Worm (Caenorhabditis elegans) whole organism, L4 larva: ENCODE data around the gene madf-3.

ENCODE experiments used
- F49E8.2 ChIP-seq: sonication (generic microtip); optimal IDR thresholded peaks from 2 replicates; lab custom pipeline; 2016; ENCODE audit warnings: missing compliant biosample characterization, mild to moderate bottlenecking, missing genetic modification characterization, borderline replicate concordance
- T26A8.4 ChIP-seq: fragments of 200-800 bp; sonication (Bioruptor generic); IDR thresholded peaks from 2 replicates; pipeline ENCODE4 v1.3.6; 2022; ENCODE audit warnings: missing genetic modification characterization, missing compliant biosample characterization
- Y48G9A.11 ChIP-seq: fragments of 200-800 bp; sonication (Bioruptor generic); IDR thresholded peaks from 2 replicates; pipeline ENCODE4 v1.3.6; 2022; ENCODE audit warnings: missing genetic modification reagents, missing genetic modification characterization, missing compliant biosample characterization
- aha-1 ChIP-seq: fragments of 150-350 bp; peaks from one replicate; lab custom pipeline; 2014; ENCODE audit warnings: missing biosample characterization, missing genetic modification characterization
- ama-1 ChIP-seq: fragments of 150-350 bp; optimal IDR thresholded peaks from 2 replicates; lab custom pipeline; 2014; ENCODE audit warnings: inconsistent platforms, mixed read lengths
- arid-1 ChIP-seq: fragments of 200-800 bp; sonication (Bioruptor generic); conservative IDR thresholded peaks from 2 replicates; pipeline ENCODE4 v1.3.6; 2022; ENCODE audit warnings: missing genetic modification reagents, missing genetic modification characterization, missing compliant biosample characterization
- attf-4 ChIP-seq: sonication (generic microtip); optimal IDR thresholded peaks from 3 replicates; lab custom pipeline; 2017; ENCODE audit warnings: missing biosample characterization, missing genetic modification characterization
- ceh-20 ChIP-seq: fragments of 200-800 bp; sonication (Bioruptor generic); IDR thresholded peaks from 2 replicates; pipeline ENCODE4 v1.3.6; 2022; ENCODE audit warnings: missing genetic modification reagents, missing genetic modification characterization, missing compliant biosample characterization
- ceh-32 ChIP-seq: sonication (generic microtip); optimal IDR thresholded peaks from 2 replicates; lab custom pipeline; 2016; ENCODE audit warnings: mild to moderate bottlenecking, missing genetic modification characterization, missing compliant biosample characterization; ENCODE audit not compliant: poor library complexity
- ctbp-1 ChIP-seq: fragments of 200-800 bp; sonication (Bioruptor generic); IDR thresholded peaks from 2 replicates; pipeline ENCODE4 v1.3.6; 2022; ENCODE audit warnings: missing genetic modification reagents, missing genetic modification characterization, missing compliant biosample characterization
- daf-12 ChIP-seq: fragments of 150-350 bp; optimal IDR thresholded peaks from 2 replicates; lab custom pipeline; 2014; ENCODE audit warnings: missing biosample characterization, missing genetic modification reagents, missing genetic modification characterization
- daf-16 ChIP-seq, 3 experiments: sonication (generic microtip); optimal IDR thresholded peaks; 2 replicates each; lab custom pipeline; 2016 to 2017; ENCODE audit warnings: missing genetic modification characterization in 3 of 3, missing genetic modification reagents in 3 of 3, mild to moderate bottlenecking in 2 of 3, missing compliant biosample characterization in 2 of 3, missing biosample characterization in 1 of 3, moderate library complexity in 1 of 3
- dmd-8 ChIP-seq: fragments of 200-800 bp; sonication (Bioruptor generic); IDR thresholded peaks from 2 replicates; pipeline ENCODE4 v1.3.6; 2022; ENCODE audit warnings: missing genetic modification characterization, missing compliant biosample characterization
- dve-1 ChIP-seq: sonication (generic microtip); optimal IDR thresholded peaks from 2 replicates; lab custom pipeline; 2017; ENCODE audit warnings: antibody characterized with exemption, mild to moderate bottlenecking, missing genetic modification characterization, missing compliant biosample characterization; ENCODE audit not compliant: insufficient read depth
- egl-43 ChIP-seq: fragments of 200-800 bp; sonication (Bioruptor generic); IDR thresholded peaks from 2 replicates; pipeline ENCODE4 v1.3.6; 2022; ENCODE audit warnings: missing genetic modification reagents, missing genetic modification characterization, missing compliant biosample characterization
- fkh-10 ChIP-seq: fragments of 150-350 bp; optimal IDR thresholded peaks from 2 replicates; lab custom pipeline; 2014; ENCODE audit warnings: missing biosample characterization, missing genetic modification reagents, missing genetic modification characterization
- hlh-11 ChIP-seq: fragments of 200-800 bp; sonication (Bioruptor generic); optimal IDR thresholded peaks from 2 replicates; lab custom pipeline; 2018; ENCODE audit warnings: mild to moderate bottlenecking, missing genetic modification characterization, missing compliant biosample characterization
- lin-13 ChIP-seq: fragments of 150-350 bp; optimal IDR thresholded peaks from 2 replicates; lab custom pipeline; 2014; ENCODE audit warnings: missing biosample characterization, missing genetic modification reagents, missing genetic modification characterization
- lin-15B ChIP-seq: fragments of 150-350 bp; sonication (generic microtip); optimal IDR thresholded peaks from 3 replicates; lab custom pipeline; 2014; ENCODE audit warnings: missing biosample characterization, missing genetic modification characterization
- lin-38 ChIP-seq: fragments of 200-800 bp; sonication (Bioruptor generic); IDR thresholded peaks from 2 replicates; pipeline ENCODE4 v1.3.6; 2022; ENCODE audit warnings: missing genetic modification reagents, missing genetic modification characterization, missing compliant biosample characterization
- lin-39 ChIP-seq: fragments of 150-350 bp; optimal IDR thresholded peaks from 2 replicates; lab custom pipeline; 2014; ENCODE audit warnings: missing biosample characterization, missing genetic modification reagents, missing genetic modification characterization
- lir-3 ChIP-seq: sonication (generic microtip); optimal IDR thresholded peaks from 2 replicates; lab custom pipeline; 2016; ENCODE audit warnings: mild to moderate bottlenecking, missing genetic modification characterization, missing compliant biosample characterization
- mep-1 ChIP-seq: fragments of 150-350 bp; sonication (generic microtip); optimal IDR thresholded peaks from 3 replicates; lab custom pipeline; 2014; ENCODE audit warnings: missing biosample characterization, missing genetic modification characterization
- mes-2 ChIP-seq: sonication (generic microtip); optimal IDR thresholded peaks from 2 replicates; lab custom pipeline; 2016; ENCODE audit warnings: missing genotype, mild to moderate bottlenecking, missing genetic modification characterization, missing compliant biosample characterization; ENCODE audit not compliant: poor library complexity, severe bottlenecking
- mxl-2 ChIP-seq: fragments of 200-800 bp; sonication (Bioruptor generic); conservative IDR thresholded peaks from 2 replicates; pipeline ENCODE4 v1.3.6; 2022; ENCODE audit warnings: missing genetic modification reagents, missing genetic modification characterization, missing compliant biosample characterization
- nhr-28 ChIP-seq: fragments of 150-350 bp; optimal IDR thresholded peaks from 2 replicates; lab custom pipeline; 2014; ENCODE audit warnings: missing biosample characterization, missing genetic modification characterization
- nhr-41 ChIP-seq: fragments of 200-800 bp; sonication (Bioruptor generic); IDR thresholded peaks from 2 replicates; pipeline ENCODE4 v1.3.6; 2022; ENCODE audit warnings: missing genetic modification reagents, missing genetic modification characterization, missing compliant biosample characterization
- php-3 ChIP-seq: fragments of 200-800 bp; sonication (Bioruptor generic); IDR thresholded peaks from 2 replicates; pipeline ENCODE4 v1.3.6; 2022; ENCODE audit warnings: missing genetic modification reagents, missing genetic modification characterization, missing compliant biosample characterization
- saeg-2 ChIP-seq: fragments of 200-800 bp; sonication (Bioruptor generic); IDR thresholded peaks from 2 replicates; pipeline ENCODE4 v1.3.6; 2022; ENCODE audit warnings: missing genetic modification reagents, missing genetic modification characterization, missing compliant biosample characterization
- snpc-1.2 ChIP-seq: fragments of 200-800 bp; sonication (Bioruptor generic); IDR thresholded peaks from 2 replicates; pipeline ENCODE4 v1.3.6; 2022; ENCODE audit warnings: missing genetic modification reagents, missing genetic modification characterization, missing compliant biosample characterization
- spr-3 ChIP-seq: fragments of 200-800 bp; sonication (Bioruptor generic); optimal IDR thresholded peaks from 2 replicates; lab custom pipeline; 2018; ENCODE audit warnings: mild to moderate bottlenecking, missing genetic modification characterization, missing compliant biosample characterization
- unc-39 ChIP-seq: sonication (generic microtip); optimal IDR thresholded peaks from 2 replicates; lab custom pipeline; 2017; ENCODE audit warnings: missing biosample characterization, missing genetic modification characterization
- unc-62 ChIP-seq, 3 experiments: fragments of 150-350 bp in 1 of 3; sonication (generic microtip); optimal IDR thresholded peaks in 2 of 3; peaks in 1 of 3; 1 replicate in 1 of 3; 2 replicates in 2 of 3; lab custom pipeline; 2014 to 2017; ENCODE audit warnings: missing biosample characterization in 3 of 3, missing genetic modification characterization in 3 of 3, missing genetic modification reagents in 3 of 3, missing genotype in 1 of 3
- zag-1 ChIP-seq: fragments of 150-350 bp; optimal IDR thresholded peaks from 2 replicates; lab custom pipeline; 2014; ENCODE audit warnings: missing biosample characterization, missing genetic modification characterization
- zip-2 ChIP-seq: fragments of 150-350 bp; optimal IDR thresholded peaks from 2 replicates; lab custom pipeline; 2014; ENCODE audit warnings: missing biosample characterization, missing genetic modification characterization
- ztf-11 ChIP-seq: fragments of 150-350 bp; optimal IDR thresholded peaks from 2 replicates; lab custom pipeline; 2014; ENCODE audit warnings: missing biosample characterization, missing genetic modification characterization
- ztf-7 ChIP-seq: fragments of 150-350 bp; optimal IDR thresholded peaks from 2 replicates; lab custom pipeline; 2014; ENCODE audit warnings: missing biosample characterization, missing genetic modification characterization

The madf-3 gene

ce11 chrII:4358765-4359164 is 24.2 kb downstream of the madf-3 start, which contains the start of gene lat-2:
lat-2 (plus strand) TSS chrII:4359065.
- TF ChIP-seq attf-4 (tag; lab: Kevin White, UChicago) (no peak), unc-62 (GFP tag; optimal IDR thresholded peaks at IDR 0.05 in 1 of 2; lab: Kevin White, UChicago) (peak in 1 of 2 experiments; percentile 67), unc-62 (tag; optimal IDR thresholded peaks at IDR 0.05; lab: Kevin White, UChicago) (no peak), zag-1 (no peak), ceh-32 (tag; lab: Kevin White, UChicago) (no peak), ztf-11 (tag; lab: Kevin White, UChicago) (no peak), fkh-10 (GFP tag; lab: Kevin White, UChicago) (no peak), lin-39 (tag; lab: Kevin White, UChicago) (no peak)

- TF ChIP-seq ctbp-1 (GFP tag; lab: Robert Waterston, UW) (no peak), aha-1 (tag; lab: Kevin White, UChicago) (peak; percentile 91)
Observed at ce11 chrII:4359219-4359618, 24.7 kb downstream of the madf-3 start.

DNA sequence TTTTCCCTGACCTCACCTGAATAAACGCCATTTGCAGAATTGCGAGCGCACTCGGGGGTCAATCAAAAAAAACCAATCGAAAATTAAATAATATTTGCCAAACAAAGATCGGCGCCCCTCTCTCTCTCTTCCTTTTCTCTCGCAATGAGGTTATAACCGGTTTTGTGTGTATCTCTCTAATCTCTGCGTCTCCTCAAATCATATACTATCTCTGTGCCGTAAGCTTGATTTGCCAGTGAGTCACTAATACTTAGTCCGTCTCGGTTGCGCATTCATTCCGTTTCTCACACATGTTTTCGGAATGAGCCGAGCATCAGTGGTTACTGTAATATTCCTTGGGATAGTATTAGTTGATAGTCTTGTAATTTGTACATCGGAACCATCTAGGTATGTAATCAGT is 27.5 kb downstream of the madf-3 start:
- no peak for TF ChIP-seq daf-12 (tag; lab: Kevin White, UChicago)
- peak in 1 of 2 experiments; percentile 65 for TF ChIP-seq unc-62 (GFP tag; optimal IDR thresholded peaks at IDR 0.05 in 1 of 2; lab: Kevin White, UChicago)
- no peak for TF ChIP-seq unc-62 (tag; optimal IDR thresholded peaks at IDR 0.05; lab: Kevin White, UChicago)

ce11 chrII:4367923-4368322 is 33.4 kb downstream of the madf-3 start, which contains the start of gene try-9:
try-9 (plus strand) TSS chrII:4368223.
- TF ChIP-seq hlh-11 (tag; lab: Kevin White, UChicago) (no peak), php-3 (GFP tag; lab: Robert Waterston, UW) (0 out of 2 replicates have a peak, but pooled peaks have one; percentile 26), aha-1 (tag; lab: Kevin White, UChicago) (peak; percentile 38), nhr-41 (GFP tag; lab: Robert Waterston, UW) (no peak)

ce11 chrII:4369715-4370114 is 35.2 kb downstream of the madf-3 start:
- TF ChIP-seq aha-1 (tag; lab: Kevin White, UChicago) (peak; percentile 96), arid-1 (GFP tag; lab: Robert Waterston, UW) (no peak)

ce11 chrII:4370842-4371241 is 36.3 kb downstream of the madf-3 start:
- TF ChIP-seq Y48G9A.11 (GFP tag; lab: Robert Waterston, UW) (no peak), daf-16 (GFP tag; optimal IDR thresholded peaks at IDR 0.05; lab: Kevin White, UChicago) (no peak), daf-16 (tag; optimal IDR thresholded peaks at IDR 0.05; lab: Kevin White, UChicago) (peak; percentile 56)

DNA sequence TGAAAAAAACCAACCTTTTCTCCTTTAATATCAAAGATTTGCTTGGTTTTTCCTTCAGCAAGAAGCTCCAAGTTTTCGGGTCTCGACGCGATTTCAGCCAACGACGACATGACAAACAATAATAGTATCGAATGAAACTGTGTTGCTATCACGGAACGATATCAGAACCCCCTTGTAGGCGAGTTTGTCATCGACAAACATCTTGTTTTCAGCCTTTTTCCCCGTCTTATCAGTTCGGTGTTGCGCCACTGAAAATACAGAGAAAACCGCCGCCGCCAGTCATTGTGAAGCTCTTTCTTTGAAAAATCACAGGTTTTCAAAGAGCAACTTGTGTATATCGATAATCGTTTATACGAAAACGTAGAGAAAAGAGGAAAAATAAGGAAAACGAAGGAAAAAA is 37.9 kb downstream of the madf-3 start, which contains the start of gene paic-1:
paic-1 (minus strand) TSS at position 120 of the 400 bp plus-strand sequence.
- TF ChIP-seq F49E8.2 (tag; lab: Kevin White, UChicago): peak; percentile 19
- TF ChIP-seq ztf-11 (tag; lab: Kevin White, UChicago): no peak
- no peak for TF ChIP-seq lin-13 (GFP tag; lab: Kevin White, UChicago)
- TF ChIP-seq ama-1 (lab: Kevin White, UChicago): peak; percentile 80
- TF ChIP-seq egl-43 (GFP tag; lab: Robert Waterston, UW): no peak
- no peak for TF ChIP-seq lir-3 (tag; lab: Kevin White, UChicago)
- TF ChIP-seq lin-38 (GFP tag; lab: Robert Waterston, UW): no peak
- TF ChIP-seq mxl-2 (GFP tag; lab: Robert Waterston, UW): no peak
- TF ChIP-seq T26A8.4 (GFP tag; lab: Robert Waterston, UW): peak; percentile 27; the same call in 1 of the 2 replicates
- no peak for TF ChIP-seq saeg-2 (GFP tag; lab: Robert Waterston, UW)
- no peak for TF ChIP-seq spr-3 (GFP tag; lab: Kevin White, UChicago)
- TF ChIP-seq daf-16 (GFP tag; optimal IDR thresholded peaks at IDR 0.05; lab: Kevin White, UChicago): no peak
- TF ChIP-seq daf-16 (tag; optimal IDR thresholded peaks at IDR 0.05; lab: Kevin White, UChicago): peak; percentile 82
- TF ChIP-seq mes-2 (tag; lab: Kevin White, UChicago): peak; percentile 54
- peak; percentile 50 for TF ChIP-seq mep-1
- TF ChIP-seq zip-2 (tag; lab: Kevin White, UChicago): peak; percentile 41
- no peak for TF ChIP-seq unc-39 (tag; lab: Kevin White, UChicago)
- TF ChIP-seq ctbp-1 (GFP tag; lab: Robert Waterston, UW): no peak
- no peak for TF ChIP-seq aha-1 (tag; lab: Kevin White, UChicago)
- TF ChIP-seq lin-15B (tag; lab: Kevin White, UChicago): no peak
- TF ChIP-seq snpc-1.2 (GFP tag; lab: Robert Waterston, UW): no peak
- TF ChIP-seq dve-1 (tag; lab: Kevin White, UChicago): peak; percentile 30
- TF ChIP-seq ceh-20: no peak
- no peak for TF ChIP-seq ztf-7
- peak; percentile 16 for TF ChIP-seq hlh-11 (tag; lab: Kevin White, UChicago)
- TF ChIP-seq dmd-8 (GFP tag; lab: Robert Waterston, UW): 0 out of 2 replicates have a peak, but pooled peaks have one; percentile 18
- TF ChIP-seq nhr-28: peak; percentile 37
